Fruit fly (Drosophila melanogaster) whole organism, embryonic: ENCODE data around the gene CG34135.

Source experiments
- Atf3 ChIP-seq: fragments of 200-800 bp; sonication (Bioruptor generic); optimal IDR thresholded peaks from 3 replicates; lab custom pipeline; 2016; ENCODE audit warnings: missing biosample characterization, missing genetic modification characterization
- Awh ChIP-seq: fragments of 200-800 bp; sonication (Bioruptor generic); IDR thresholded peaks from 2 replicates; pipeline ENCODE4, ENCODE4 v1.3.6; 2022; ENCODE audit warnings: missing biosample characterization, missing genetic modification characterization
- Blimp-1 ChIP-seq: fragments of 200-800 bp; sonication (Bioruptor generic); optimal IDR thresholded peaks from 3 replicates; lab custom pipeline; 2018; ENCODE audit warnings: missing biosample characterization, missing genetic modification characterization, mild to moderate bottlenecking, moderate library complexity, missing genetic modification reagents
- CG12391 ChIP-seq: fragments of 200-800 bp; sonication (Bioruptor generic); optimal IDR thresholded peaks from 3 replicates; lab custom pipeline; 2018; ENCODE audit warnings: missing biosample characterization, mild to moderate bottlenecking, missing genetic modification characterization, moderate library complexity
- CG13894 ChIP-seq: fragments of 200-800 bp; sonication (Bioruptor generic); optimal IDR thresholded peaks from 3 replicates; lab custom pipeline; 2018; ENCODE audit warnings: missing biosample characterization, mild to moderate bottlenecking, missing genetic modification characterization, moderate library complexity
- CG14667 ChIP-seq: fragments of 200-800 bp; sonication (Bioruptor generic); IDR thresholded peaks from 2 replicates; pipeline ENCODE4 v1.3.6; 2022; ENCODE audit warnings: missing biosample characterization, missing genetic modification characterization
- CG14860 ChIP-seq: fragments of 200-800 bp; sonication (Bioruptor generic); IDR thresholded peaks from 3 replicates; pipeline ENCODE4 v1.3.6; 2022; ENCODE audit warnings: missing biosample characterization, missing genetic modification characterization; ENCODE audit not compliant: partially characterized antibody
- CG15479 ChIP-seq: fragments of 200-800 bp; sonication (Bioruptor generic); optimal IDR thresholded peaks from 3 replicates; lab custom pipeline; 2019; ENCODE audit warnings: missing biosample characterization, mild to moderate bottlenecking, missing genetic modification characterization, moderate library complexity
- CG15514 ChIP-seq: fragments of 200-800 bp; sonication (Bioruptor generic); optimal IDR thresholded peaks from 3 replicates; lab custom pipeline; 2017; ENCODE audit warnings: missing biosample characterization, missing genetic modification characterization, mild to moderate bottlenecking, moderate library complexity, missing genetic modification reagents
- CG16779 ChIP-seq: fragments of 200-800 bp; sonication (Bioruptor generic); IDR thresholded peaks from 2 replicates; pipeline ENCODE4 v1.3.6; 2022; ENCODE audit warnings: missing biosample characterization, missing genetic modification characterization
- CG1792 ChIP-seq: fragments of 200-800 bp; sonication (Bioruptor generic); optimal IDR thresholded peaks from 2 replicates; lab custom pipeline; 2016; ENCODE audit warnings: missing biosample characterization, missing genetic modification characterization
- CG32532 ChIP-seq: fragments of 200-800 bp; sonication (Bioruptor generic); IDR thresholded peaks from 2 replicates; pipeline ENCODE4 v1.3.6; 2022; ENCODE audit warnings: missing biosample characterization, missing genetic modification characterization
- CG32772 ChIP-seq: fragments of 200-800 bp; sonication (Bioruptor generic); IDR thresholded peaks from 2 replicates; pipeline ENCODE4 v1.3.6; 2022; ENCODE audit warnings: missing biosample characterization, missing genetic modification characterization
- CG34376 ChIP-seq: fragments of 200-800 bp; sonication (Bioruptor generic); optimal IDR thresholded peaks from 2 replicates; lab custom pipeline; 2018; ENCODE audit warnings: missing biosample characterization, mild to moderate bottlenecking, missing genetic modification characterization
- CG5180 ChIP-seq: fragments of 200-800 bp; sonication (Bioruptor generic); optimal IDR thresholded peaks from 3 replicates; lab custom pipeline; 2017; ENCODE audit warnings: missing biosample characterization, missing genetic modification characterization, mild to moderate bottlenecking, moderate library complexity, missing genetic modification reagents
- CG6175 ChIP-seq: fragments of 200-800 bp; sonication (Bioruptor generic); IDR thresholded peaks from 3 replicates; pipeline ENCODE4 v1.3.6; 2022; ENCODE audit warnings: missing biosample characterization, missing genetic modification characterization
- CG7839 ChIP-seq: fragments of 200-800 bp; sonication (Bioruptor generic); optimal IDR thresholded peaks from 3 replicates; lab custom pipeline; 2018; ENCODE audit warnings: missing biosample characterization, mild to moderate bottlenecking, missing genetic modification characterization, moderate library complexity
- CG8765 ChIP-seq: fragments of 200-800 bp; sonication (Bioruptor generic); IDR thresholded peaks from 2 replicates; pipeline ENCODE4 v1.3.6; 2022; ENCODE audit warnings: missing biosample characterization, missing genetic modification characterization
- CG9876 ChIP-seq: fragments of 200-800 bp; sonication (Bioruptor generic); optimal IDR thresholded peaks from 2 replicates; lab custom pipeline; 2016; ENCODE audit warnings: missing biosample characterization, missing genetic modification characterization
- Camta ChIP-seq: fragments of 200-800 bp; sonication (Bioruptor generic); optimal IDR thresholded peaks from 2 replicates; lab custom pipeline; 2016; ENCODE audit warnings: missing biosample characterization, missing genetic modification characterization
- Deaf1 ChIP-seq: fragments of 200-800 bp; optimal IDR thresholded peaks from 3 replicates; lab custom pipeline; 2019; ENCODE audit warnings: missing biosample characterization, mild to moderate bottlenecking, missing genetic modification characterization, moderate library complexity
- Dfd ChIP-seq, 2 experiments: fragments of >200 bp; optimal IDR thresholded peaks; 2 replicates each; lab custom pipeline; 2017; ENCODE audit warnings: missing biosample characterization in 2 of 2, missing genetic modification characterization in 2 of 2
- Drgx ChIP-seq: fragments of 200-800 bp; sonication (Bioruptor generic); IDR thresholded peaks from 2 replicates; pipeline ENCODE4 v1.3.6; 2022; ENCODE audit warnings: missing biosample characterization, missing genetic modification characterization
- Gug ChIP-seq: fragments of 200-800 bp; sonication (Bioruptor generic); IDR thresholded peaks from 4 replicates; pipeline ENCODE4 v1.3.6; 2022; ENCODE audit warnings: missing biosample characterization, missing genetic modification characterization
- Hand ChIP-seq: fragments of 200-800 bp; sonication (Bioruptor generic); optimal IDR thresholded peaks from 2 replicates; lab custom pipeline; 2017; ENCODE audit warnings: mild to moderate bottlenecking, missing biosample characterization, missing genetic modification reagents, missing genetic modification characterization
- Neu2 ChIP-seq: fragments of 200-800 bp; sonication (Bioruptor generic); optimal IDR thresholded peaks from 3 replicates; lab custom pipeline; 2016; ENCODE audit warnings: missing biosample characterization, missing genetic modification characterization, borderline replicate concordance
- Nf-YC ChIP-seq: fragments of 200-800 bp; optimal IDR thresholded peaks from 3 replicates; lab custom pipeline; 2019; ENCODE audit warnings: missing biosample characterization, mild to moderate bottlenecking, missing genetic modification characterization, moderate library complexity
- Opbp ChIP-seq: fragments of 200-800 bp; sonication (Bioruptor generic); IDR thresholded peaks from 3 replicates; pipeline ENCODE4 v1.3.6; 2022; ENCODE audit warnings: missing biosample characterization, missing genetic modification characterization; ENCODE audit not compliant: partially characterized antibody
- Spps ChIP-seq: fragments of 200-800 bp; sonication (Bioruptor generic); optimal IDR thresholded peaks from 2 replicates; lab custom pipeline; 2018; ENCODE audit warnings: missing biosample characterization, mild to moderate bottlenecking, missing genetic modification characterization
- Xbp1 ChIP-seq: fragments of 200-800 bp; sonication (Bioruptor generic); optimal IDR thresholded peaks from 3 replicates; lab custom pipeline; 2016; ENCODE audit warnings: missing biosample characterization, mild to moderate bottlenecking, missing genetic modification characterization
- bbx ChIP-seq: fragments of 200-800 bp; sonication (Bioruptor generic); IDR thresholded peaks from 2 replicates; pipeline ENCODE4 v1.3.6; 2022; ENCODE audit warnings: missing biosample characterization, missing genetic modification characterization; ENCODE audit not compliant: partially characterized antibody
- bsh ChIP-seq, 2 experiments: fragments of 200-800 bp; sonication (Bioruptor generic); optimal IDR thresholded peaks; 2 replicates each; lab custom pipeline; 2017 to 2018; ENCODE audit warnings: mild to moderate bottlenecking in 2 of 2, missing biosample characterization in 2 of 2, missing genetic modification characterization in 2 of 2, moderate library complexity in 1 of 2
- chinmo ChIP-seq: fragments of 200-800 bp; sonication (Bioruptor generic); IDR thresholded peaks from 4 replicates; pipeline ENCODE4 v1.3.6; 2022; ENCODE audit warnings: missing biosample characterization, missing genetic modification characterization; ENCODE audit not compliant: partially characterized antibody
- ci ChIP-seq: fragments of 200-800 bp; sonication (Bioruptor generic); IDR thresholded peaks from 3 replicates; pipeline ENCODE4 v1.3.6; 2022; ENCODE audit warnings: missing biosample characterization, missing genetic modification characterization
- corto ChIP-seq: fragments of 200-800 bp; sonication (Bioruptor generic); optimal IDR thresholded peaks from 2 replicates; lab custom pipeline; 2016; ENCODE audit warnings: missing biosample characterization, mild to moderate bottlenecking, missing genetic modification characterization, moderate library complexity
- fu2 ChIP-seq: fragments of 200-800 bp; sonication (Bioruptor generic); optimal IDR thresholded peaks from 2 replicates; lab custom pipeline; 2016; ENCODE audit warnings: missing biosample characterization, missing genetic modification characterization
- ind ChIP-seq: fragments of 200-800 bp; sonication (Bioruptor generic); optimal IDR thresholded peaks from 3 replicates; lab custom pipeline; 2016; ENCODE audit warnings: missing biosample characterization, missing genetic modification characterization
- kni ChIP-seq: fragments of 200-800 bp; sonication (Bioruptor generic); optimal IDR thresholded peaks from 3 replicates; lab custom pipeline; 2017; ENCODE audit warnings: mild to moderate bottlenecking, missing biosample characterization, missing genetic modification reagents, missing genetic modification characterization
- nau ChIP-seq: fragments of 200-800 bp; sonication (Bioruptor generic); optimal IDR thresholded peaks from 3 replicates; lab custom pipeline; 2017; ENCODE audit warnings: missing biosample characterization, mild to moderate bottlenecking, missing genetic modification characterization, missing genetic modification reagents
- nom ChIP-seq: fragments of 200-800 bp; sonication (Bioruptor generic); optimal IDR thresholded peaks from 2 replicates; lab custom pipeline; 2017; ENCODE audit warnings: missing biosample characterization, missing genetic modification characterization, mild to moderate bottlenecking, moderate library complexity, missing genetic modification reagents
- sens ChIP-seq: fragments of 200-800 bp; sonication (Bioruptor generic); peaks from one replicate; lab custom pipeline; 2016; ENCODE audit warnings: missing biosample characterization, missing genetic modification characterization
- slou ChIP-seq: fragments of 200-800 bp; sonication (Bioruptor generic); optimal IDR thresholded peaks from 3 replicates; lab custom pipeline; 2016; ENCODE audit warnings: missing biosample characterization, missing genetic modification characterization
- sob ChIP-seq: fragments of 200-800 bp; sonication (Bioruptor generic); IDR thresholded peaks from 2 replicates; pipeline ENCODE4 v1.3.6; 2022; ENCODE audit warnings: missing biosample characterization, missing genetic modification characterization
- toy ChIP-seq: fragments of 200-800 bp; sonication (Bioruptor generic); IDR thresholded peaks from 2 replicates; pipeline ENCODE4 v1.3.6; 2022; ENCODE audit warnings: missing biosample characterization, missing genetic modification characterization
- ttk ChIP-seq: fragments of 200-800 bp; sonication (Bioruptor generic); IDR thresholded peaks from 2 replicates; pipeline ENCODE4 v2.1.2; 2022; ENCODE audit warnings: missing biosample characterization, missing genetic modification characterization
- vnd ChIP-seq: fragments of 200-800 bp; sonication (Bioruptor generic); IDR thresholded peaks from 3 replicates; pipeline ENCODE4 v1.3.6; 2022; ENCODE audit warnings: missing biosample characterization, missing genetic modification characterization; ENCODE audit not compliant: partially characterized antibody
- wdn ChIP-seq: fragments of 200-800 bp; sonication (Bioruptor generic); IDR thresholded peaks from 2 replicates; pipeline ENCODE4 v1.3.6; 2022; ENCODE audit warnings: missing biosample characterization, missing genetic modification characterization

CG34135 gene

DNA sequence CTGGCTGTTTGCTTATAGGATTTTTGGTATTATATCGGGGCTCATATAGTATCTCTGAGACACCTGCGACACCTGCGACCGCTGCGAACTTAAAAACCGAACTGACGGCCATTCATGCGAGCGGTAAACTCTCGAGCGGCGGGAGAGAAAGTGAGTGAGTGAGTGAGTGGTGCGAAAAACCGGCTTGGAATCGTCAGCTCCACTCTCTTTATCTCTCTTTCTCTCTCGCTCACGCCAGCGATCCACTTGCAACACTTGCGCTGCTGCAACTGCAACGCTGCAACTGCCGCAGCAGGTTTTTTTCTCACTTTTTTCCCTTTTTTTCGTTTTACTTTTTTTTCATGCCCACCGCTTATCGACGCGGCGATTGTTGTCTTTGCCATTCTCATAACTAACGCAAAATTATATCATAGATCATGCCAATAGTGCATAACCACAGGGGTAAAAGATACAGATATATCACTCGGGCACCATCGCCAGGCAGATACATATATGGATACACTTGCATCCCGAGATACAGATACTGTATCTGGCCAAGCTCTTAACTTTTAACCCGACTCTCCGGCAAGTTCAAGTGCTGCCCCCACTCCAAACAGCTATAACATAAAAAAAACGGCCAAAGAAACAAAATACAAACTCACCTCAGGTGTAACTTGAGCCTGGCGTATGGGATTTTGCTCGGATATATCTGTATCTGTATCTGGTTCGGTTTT, 24.6 kb upstream of the CG34135 start (continued):
- 0 out of 3 replicates have a peak, but pooled peaks have one; percentile 49 for TF ChIP-seq Opbp (GFP tag; lab: Robert Waterston, UW)
- TF ChIP-seq CG5180 (GFP tag; lab: Kevin White, UChicago), result no peak
- peak; percentile 37 for TF ChIP-seq CG15479 (GFP tag; lab: Kevin White, UChicago)
- no peak for TF ChIP-seq Deaf1 (tag; lab: Kevin White, UChicago)
- TF ChIP-seq CG6175 (GFP tag; lab: Robert Waterston, UW), result no peak
- peak; percentile 29 for TF ChIP-seq corto (GFP tag; lab: Kevin White, UChicago)
- 0 out of 3 replicates have a peak, but pooled peaks have one; percentile 37 for TF ChIP-seq CG14860 (GFP tag; lab: Robert Waterston, UW)
- 0 out of 4 replicates have a peak, but pooled peaks have one; percentile 40 for TF ChIP-seq chinmo (GFP tag; lab: Robert Waterston, UW)
- TF ChIP-seq CG7839, result no peak
- no peak for TF ChIP-seq Nf-YC (tag; lab: Kevin White, UChicago)
- TF ChIP-seq CG34376 (GFP tag; lab: Kevin White, UChicago), result no peak
- peak; percentile 60 for TF ChIP-seq sens (GFP tag; lab: Kevin White, UChicago)
- TF ChIP-seq CG9876 (GFP tag; lab: Kevin White, UChicago), result no peak
- no peak for TF ChIP-seq slou (GFP tag; lab: Kevin White, UChicago)
- 0 out of 2 replicates have a peak, but pooled peaks have one; percentile 10 for TF ChIP-seq bbx
- TF ChIP-seq Spps (tag; lab: Kevin White, UChicago), result no peak
- TF ChIP-seq kni (GFP tag; lab: Kevin White, UChicago), result peak; percentile 50
- TF ChIP-seq Hand (GFP tag; lab: Kevin White, UChicago), result no peak
- no peak for TF ChIP-seq sob (GFP tag; lab: Robert Waterston, UW)
- TF ChIP-seq CG13894 (tag; lab: Kevin White, UChicago), result peak; percentile 2
- peak; percentile 51; the same call in 1 of the 2 replicates for TF ChIP-seq Drgx (GFP tag; lab: Robert Waterston, UW)
- TF ChIP-seq Camta (GFP tag; lab: Kevin White, UChicago), result no peak
- no peak for TF ChIP-seq wdn
- TF ChIP-seq CG12391 (tag; lab: Kevin White, UChicago), result no peak
- no peak for TF ChIP-seq CG15514 (GFP tag; lab: Kevin White, UChicago)
- TF ChIP-seq bsh (GFP tag; optimal IDR thresholded peaks at IDR 0.05; lab: Kevin White, UChicago), result peak in 1 of 2 experiments; percentile 84
- no peak for TF ChIP-seq Xbp1 (GFP tag; lab: Kevin White, UChicago)
- TF ChIP-seq Blimp-1 (GFP tag; lab: Kevin White, UChicago), result peak; percentile 87
- no peak for TF ChIP-seq ttk
- 0 out of 3 replicates have a peak, but pooled peaks have one; percentile 24 for TF ChIP-seq ci (GFP tag; lab: Robert Waterston, UW)
- peak; percentile 94 for TF ChIP-seq nom
- no peak for TF ChIP-seq vnd (GFP tag; lab: Robert Waterston, UW)
- peak; percentile 26; the same call in 1 of the 2 replicates for TF ChIP-seq CG32772 (GFP tag; lab: Robert Waterston, UW)

DNA sequence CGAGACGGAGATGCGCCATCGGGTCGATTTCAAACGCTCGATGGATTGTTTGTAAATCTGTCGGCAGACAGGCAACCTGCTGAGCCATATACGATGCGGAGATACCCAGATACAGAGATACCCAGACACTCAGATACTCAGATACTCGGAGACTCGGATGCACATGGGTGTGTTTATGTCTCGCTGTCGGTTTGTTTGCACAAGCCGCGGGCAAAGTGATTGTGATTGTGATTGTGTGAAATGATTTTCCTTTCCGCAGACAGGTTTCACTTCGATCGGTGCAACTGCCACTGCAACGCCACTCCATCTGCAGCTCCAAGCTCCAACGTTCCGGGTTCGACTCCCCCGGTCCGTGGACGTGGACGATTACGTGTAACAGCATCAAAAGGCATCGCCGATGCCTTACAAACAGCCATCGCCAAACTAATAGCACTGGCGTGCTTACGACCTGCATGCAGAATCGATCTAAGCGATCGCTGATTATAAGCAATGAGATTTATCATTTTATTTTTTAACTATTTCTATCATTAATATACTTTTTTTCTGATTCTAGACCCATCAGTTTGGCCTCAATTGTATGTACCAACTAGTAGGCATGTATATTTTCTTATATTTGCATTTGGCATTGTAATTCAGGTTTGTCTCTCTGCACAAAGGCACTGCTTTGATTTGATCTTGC, 20.9 kb upstream of the CG34135 start:
- TF ChIP-seq CG1792 (GFP tag; lab: Kevin White, UChicago) (no peak), Atf3 (no peak), CG14667 (GFP tag; lab: Robert Waterston, UW) (peak; percentile 52; the same call in 1 of the 2 replicates), bbx (no peak), CG32532 (GFP tag; lab: Robert Waterston, UW) (peak; percentile 55; the same call in 1 of the 2 replicates), fu2 (GFP tag; lab: Kevin White, UChicago) (no peak), CG16779 (GFP tag; lab: Robert Waterston, UW) (no peak), Neu2 (GFP tag; lab: Kevin White, UChicago) (no peak), nau (GFP tag; lab: Kevin White, UChicago) (no peak), CG8765 (no peak), ind (GFP tag; lab: Kevin White, UChicago) (peak; percentile 34), toy (GFP tag; lab: Robert Waterston, UW) (no peak), Gug (peak; percentile 71), CG12391 (tag; lab: Kevin White, UChicago) (peak; percentile 43), Dfd (GFP tag; optimal IDR thresholded peaks at IDR 0.05; lab: Kevin White, UChicago) (no peak), Awh (GFP tag; lab: Robert Waterston, UW) (no peak; the same call in 1 of the 2 replicates)
